Fruit fly (Drosophila melanogaster) whole organism, embryonic: ENCODE results near the gene mRpL10.

Source experiments
- ATbp ChIP-seq: fragments of 200-800 bp; sonication (Bioruptor generic); optimal IDR thresholded peaks from 2 replicates; lab custom pipeline; 2017; ENCODE audit warnings: missing biosample characterization, mild to moderate bottlenecking, missing genetic modification characterization, missing genetic modification reagents
- Bteb2 ChIP-seq: fragments of 200-800 bp; sonication (Bioruptor generic); optimal IDR thresholded peaks from 2 replicates; lab custom pipeline; 2016; ENCODE audit warnings: missing biosample characterization, missing genetic modification characterization
- C15 ChIP-seq: fragments of 200-800 bp; sonication (Bioruptor generic); IDR thresholded peaks from 3 replicates; pipeline ENCODE4 v1.3.6; 2022; ENCODE audit warnings: missing biosample characterization, missing genetic modification characterization
- CG11247 ChIP-seq: fragments of 200-800 bp; sonication (Bioruptor generic); IDR thresholded peaks from 2 replicates; pipeline ENCODE4 v1.3.6; 2022; ENCODE audit warnings: missing biosample characterization, missing genetic modification characterization
- CG11560 ChIP-seq: fragments of 200-800 bp; sonication (Bioruptor generic); IDR thresholded peaks from 3 replicates; pipeline ENCODE4 v1.3.6; 2022; ENCODE audit warnings: missing biosample characterization, missing genetic modification characterization
- CG11695 ChIP-seq: fragments of 200-800 bp; sonication (Bioruptor generic); IDR thresholded peaks from 3 replicates; pipeline ENCODE4 v1.3.6; 2022; ENCODE audit warnings: missing biosample characterization, missing genetic modification characterization
- CG12942 ChIP-seq: fragments of 200-800 bp; sonication (Bioruptor generic); optimal IDR thresholded peaks from 3 replicates; lab custom pipeline; 2016; ENCODE audit warnings: missing biosample characterization, missing genetic modification characterization
- CG14050 ChIP-seq: fragments of 200-800 bp; sonication (Bioruptor generic); IDR thresholded peaks from 3 replicates; pipeline ENCODE4 v1.3.6; 2022; ENCODE audit warnings: missing biosample characterization, missing genetic modification characterization
- CG1529 ChIP-seq: fragments of 200-800 bp; sonication (Bioruptor generic); optimal IDR thresholded peaks from 3 replicates; lab custom pipeline; 2018; ENCODE audit warnings: missing biosample characterization, missing genetic modification characterization
- CG15601 ChIP-seq: fragments of 200-800 bp; sonication (Bioruptor generic); optimal IDR thresholded peaks from 3 replicates; lab custom pipeline; 2019; ENCODE audit warnings: missing biosample characterization, mild to moderate bottlenecking, missing genetic modification characterization, moderate library complexity
- CG16779 ChIP-seq: fragments of 200-800 bp; sonication (Bioruptor generic); IDR thresholded peaks from 2 replicates; pipeline ENCODE4 v1.3.6; 2022; ENCODE audit warnings: missing biosample characterization, missing genetic modification characterization
- CG17912 ChIP-seq: fragments of 200-800 bp; sonication (Bioruptor generic); optimal IDR thresholded peaks from 2 replicates; lab custom pipeline; 2018; ENCODE audit warnings: missing biosample characterization, mild to moderate bottlenecking, missing genetic modification characterization
- CG18599 ChIP-seq: fragments of 200-800 bp; sonication (Bioruptor generic); optimal IDR thresholded peaks from 3 replicates; lab custom pipeline; 2017; ENCODE audit warnings: missing biosample characterization, missing genetic modification characterization, mild to moderate bottlenecking, moderate library complexity, missing genetic modification reagents
- CG34422 ChIP-seq: fragments of 200-800 bp; sonication (Bioruptor generic); IDR thresholded peaks from 3 replicates; pipeline ENCODE4 v1.3.6; 2022; ENCODE audit warnings: missing biosample characterization, missing genetic modification characterization
- CG4328 ChIP-seq: fragments of 200-800 bp; sonication (Bioruptor generic); optimal IDR thresholded peaks from 3 replicates; lab custom pipeline; 2017; ENCODE audit warnings: missing biosample characterization, missing genetic modification reagents, missing genetic modification characterization
- CG4360 ChIP-seq: fragments of 200-800 bp; sonication (Bioruptor generic); IDR thresholded peaks from 2 replicates; pipeline ENCODE4 v1.3.6; 2022; ENCODE audit warnings: missing biosample characterization, missing genetic modification characterization
- CG4707 ChIP-seq: fragments of 200-800 bp; sonication (Bioruptor generic); optimal IDR thresholded peaks from 2 replicates; lab custom pipeline; 2018; ENCODE audit warnings: missing biosample characterization, mild to moderate bottlenecking, missing genetic modification characterization, moderate library complexity
- CG7928 ChIP-seq: fragments of 200-800 bp; sonication (Bioruptor generic); optimal IDR thresholded peaks from 2 replicates; lab custom pipeline; 2017; ENCODE audit warnings: missing biosample characterization, mild to moderate bottlenecking, missing genetic modification characterization
- CG8089 ChIP-seq: fragments of 200-800 bp; sonication (Bioruptor generic); optimal IDR thresholded peaks from 3 replicates; lab custom pipeline; 2016; ENCODE audit warnings: missing biosample characterization, missing genetic modification characterization
- CTCF ChIP-seq: fragments of 200-800 bp; sonication (Bioruptor generic); optimal IDR thresholded peaks from 2 replicates; lab custom pipeline; 2017; ENCODE audit warnings: missing biosample characterization, mild to moderate bottlenecking, missing genetic modification characterization, moderate library complexity
- Dad ChIP-seq: fragments of 200-800 bp; sonication (Bioruptor generic); optimal IDR thresholded peaks from 3 replicates; lab custom pipeline; 2016; ENCODE audit warnings: missing biosample characterization, missing genetic modification characterization
- Dip2 ChIP-seq: fragments of 200-800 bp; sonication (Bioruptor generic); IDR thresholded peaks from 2 replicates; pipeline ENCODE4 v1.3.6; 2022; ENCODE audit warnings: missing biosample characterization, missing genetic modification characterization
- Dp ChIP-seq: fragments of 200-800 bp; sonication (Bioruptor generic); optimal IDR thresholded peaks from 2 replicates; lab custom pipeline; 2018; ENCODE audit warnings: missing biosample characterization, mild to moderate bottlenecking, missing genetic modification characterization, moderate library complexity
- Eip74EF ChIP-seq, 2 experiments: fragments of 200-800 bp in 1 of 2; fragments of >200 bp in 1 of 2; sonication (Bioruptor generic) in 1 of 2; optimal IDR thresholded peaks; 2 replicates each; lab custom pipeline; 2017 to 2019; ENCODE audit warnings: missing biosample characterization in 2 of 2, missing genetic modification characterization in 2 of 2, mild to moderate bottlenecking in 1 of 2, moderate library complexity in 1 of 2
- HmgD ChIP-seq: fragments of 200-800 bp; sonication (Bioruptor generic); optimal IDR thresholded peaks from 3 replicates; lab custom pipeline; 2016; ENCODE audit warnings: missing biosample characterization, missing genetic modification characterization
- Mes4 ChIP-seq: fragments of 200-800 bp; sonication (Bioruptor generic); optimal IDR thresholded peaks from 2 replicates; lab custom pipeline; 2016; ENCODE audit warnings: missing biosample characterization, missing genetic modification characterization
- Mrtf ChIP-seq: fragments of 200-800 bp; sonication (Bioruptor generic); IDR thresholded peaks from 3 replicates; pipeline ENCODE4 v1.3.6; 2022; ENCODE audit warnings: missing biosample characterization, missing genetic modification characterization
- NfI ChIP-seq: fragments of 200-800 bp; sonication (Bioruptor generic); optimal IDR thresholded peaks from 3 replicates; lab custom pipeline; 2018; ENCODE audit warnings: missing biosample characterization, mild to moderate bottlenecking, missing genetic modification characterization, moderate library complexity
- Pdp1 ChIP-seq, 2 experiments: fragments of 200-800 bp; sonication (Bioruptor generic); optimal IDR thresholded peaks; 3 replicates each; lab custom pipeline; 2016; ENCODE audit warnings: missing biosample characterization in 2 of 2, missing genetic modification characterization in 2 of 2, mild to moderate bottlenecking in 1 of 2, moderate library complexity in 1 of 2
- Sox100B ChIP-seq: fragments of 200-800 bp; sonication (Bioruptor generic); optimal IDR thresholded peaks from 3 replicates; lab custom pipeline; 2018; ENCODE audit warnings: missing biosample characterization, mild to moderate bottlenecking, missing genetic modification characterization
- Sry-β ChIP-seq: fragments of 200-800 bp; sonication (Bioruptor generic); optimal IDR thresholded peaks from 2 replicates; lab custom pipeline; 2018; ENCODE audit warnings: missing biosample characterization, mild to moderate bottlenecking, missing genetic modification characterization, moderate library complexity
- Ssrp ChIP-seq: fragments of 200-800 bp; sonication (Bioruptor generic); optimal IDR thresholded peaks from 2 replicates; lab custom pipeline; 2018; ENCODE audit warnings: missing biosample characterization, mild to moderate bottlenecking, missing genetic modification characterization, moderate library complexity
- Taf1 ChIP-seq: fragments of 200-800 bp; sonication (Bioruptor generic); IDR thresholded peaks from 2 replicates; pipeline ENCODE4 v1.3.6; 2022; ENCODE audit warnings: missing biosample characterization, missing genetic modification characterization
- aop ChIP-seq: fragments of 200-800 bp; sonication (Bioruptor generic); IDR thresholded peaks from 2 replicates; pipeline ENCODE4 v1.3.6; 2022; ENCODE audit warnings: missing biosample characterization, missing genetic modification characterization
- ase ChIP-seq: fragments of 200-800 bp; sonication (Bioruptor generic); IDR thresholded peaks from 3 replicates; pipeline ENCODE4 v1.3.6; 2022; ENCODE audit warnings: missing biosample characterization, missing genetic modification characterization
- cad ChIP-seq: fragments of >200 bp; optimal IDR thresholded peaks from 2 replicates; lab custom pipeline; 2017; ENCODE audit warnings: missing biosample characterization, missing genetic modification characterization
- ewg ChIP-seq: fragments of 200-800 bp; sonication (Bioruptor generic); optimal IDR thresholded peaks from 3 replicates; lab custom pipeline; 2017; ENCODE audit warnings: mild to moderate bottlenecking, missing biosample characterization, missing genetic modification reagents, missing genetic modification characterization
- gce ChIP-seq: fragments of 200-800 bp; sonication (Bioruptor generic); IDR thresholded peaks from 3 replicates; pipeline ENCODE4 v1.3.6; 2022; ENCODE audit warnings: missing biosample characterization, missing genetic modification characterization
- gsb ChIP-seq: fragments of 200-800 bp; sonication (Bioruptor generic); IDR thresholded peaks from 2 replicates; pipeline ENCODE4 v1.3.6; 2022; ENCODE audit warnings: missing biosample characterization, missing genetic modification characterization
- gsb-n ChIP-seq: fragments of 200-800 bp; sonication (Bioruptor generic); optimal IDR thresholded peaks from 3 replicates; lab custom pipeline; 2018; ENCODE audit warnings: missing biosample characterization, mild to moderate bottlenecking, missing genetic modification characterization
- hth ChIP-seq: fragments of >200 bp; optimal IDR thresholded peaks from 2 replicates; lab custom pipeline; 2017; ENCODE audit warnings: inconsistent platforms
- jigr1 ChIP-seq: fragments of 200-800 bp; sonication (Bioruptor generic); IDR thresholded peaks from 3 replicates; pipeline ENCODE4 v1.3.6; 2022; ENCODE audit warnings: missing biosample characterization, missing genetic modification characterization
- lbe ChIP-seq: fragments of 200-800 bp; sonication (Bioruptor generic); optimal IDR thresholded peaks from 2 replicates; lab custom pipeline; 2016; ENCODE audit warnings: missing biosample characterization, mild to moderate bottlenecking, missing genetic modification characterization
- lov ChIP-seq, 2 experiments: fragments of 200-800 bp in 1 of 2; fragments of >200 bp in 1 of 2; sonication (Bioruptor generic) in 1 of 2; IDR thresholded peaks in 1 of 2; optimal IDR thresholded peaks in 1 of 2; 2 replicates in 1 of 2; 3 replicates in 1 of 2; pipeline versions ENCODE4 v1.3.6 to Lab custom; 2017 to 2022; ENCODE audit warnings: missing biosample characterization in 1 of 2, missing genetic modification characterization in 1 of 2
- mirr ChIP-seq: fragments of 200-800 bp; sonication (Bioruptor generic); optimal IDR thresholded peaks from 3 replicates; lab custom pipeline; 2018; ENCODE audit warnings: missing biosample characterization, mild to moderate bottlenecking, missing genetic modification characterization
- salm ChIP-seq: fragments of 200-800 bp; sonication (Bioruptor generic); optimal IDR thresholded peaks from 2 replicates; lab custom pipeline; 2018; ENCODE audit warnings: missing biosample characterization, mild to moderate bottlenecking, missing genetic modification characterization
- scrt ChIP-seq: fragments of 200-800 bp; sonication (Bioruptor generic); optimal IDR thresholded peaks from 2 replicates; lab custom pipeline; 2018; ENCODE audit warnings: missing biosample characterization, mild to moderate bottlenecking, missing genetic modification characterization, moderate library complexity
- sisA ChIP-seq: fragments of 200-800 bp; sonication (Bioruptor generic); IDR thresholded peaks from 2 replicates; pipeline ENCODE4 v1.3.6; 2022; ENCODE audit warnings: missing biosample characterization, missing genetic modification characterization
- tgo ChIP-seq: fragments of 200-800 bp; sonication (Bioruptor generic); IDR thresholded peaks from 3 replicates; pipeline ENCODE4 v1.3.6; 2022; ENCODE audit warnings: missing biosample characterization, missing genetic modification characterization
- trh ChIP-seq: fragments of 200-800 bp; sonication (Bioruptor generic); optimal IDR thresholded peaks from 2 replicates; lab custom pipeline; 2016; ENCODE audit warnings: missing biosample characterization, missing genetic modification characterization
- twi ChIP-seq: fragments of 200-800 bp; optimal IDR thresholded peaks from 2 replicates; lab custom pipeline; 2019; ENCODE audit warnings: missing biosample characterization, mild to moderate bottlenecking, missing genetic modification characterization, moderate library complexity

Gene mRpL10

DNA sequence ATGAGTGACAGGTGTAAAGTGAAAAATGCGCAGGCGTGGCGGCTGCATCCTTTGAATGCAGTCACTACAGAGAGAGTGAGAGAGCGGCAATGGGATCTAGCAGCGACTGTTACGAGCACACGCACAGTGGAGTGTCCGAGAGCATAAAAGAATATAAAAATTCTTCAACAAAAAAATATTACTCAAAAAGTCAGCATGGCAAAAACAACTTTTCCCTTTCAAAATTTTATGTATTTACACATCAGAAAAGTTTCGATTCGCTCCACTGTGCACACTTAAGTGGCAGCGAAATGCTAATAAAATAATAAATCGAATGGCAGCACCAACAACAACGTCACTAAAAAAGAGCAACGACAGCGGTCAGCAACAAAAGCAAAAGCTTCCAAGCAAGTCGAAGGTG is 19.8 kb downstream of the mRpL10 start (continued):
- TF ChIP-seq Sox100B (GFP tag; lab: Kevin White, UChicago) (peak; percentile 85), NfI (peak; percentile 76), CG7928 (no peak), sisA (GFP tag; lab: Robert Waterston, UW) (peak; percentile 93), CG11247 (peak; percentile 77), mirr (GFP tag; lab: Kevin White, UChicago) (no peak), jigr1 (GFP tag; lab: Robert Waterston, UW) (0 out of 3 replicates have a peak, but pooled peaks have one; percentile 20), Bteb2 (GFP tag; lab: Kevin White, UChicago) (peak; percentile 76), CG18599 (GFP tag; lab: Kevin White, UChicago) (peak; percentile 79), CG15601 (tag; lab: Kevin White, UChicago) (peak; percentile 81), CG34422 (peak; percentile 90), trh (GFP tag; lab: Kevin White, UChicago) (peak; percentile 68), C15 (GFP tag; lab: Robert Waterston, UW) (peak; percentile 21; the same call in 1 of the 3 replicates), CG17912 (GFP tag; lab: Kevin White, UChicago) (no peak), CG4360 (peak; percentile 81), cad (GFP tag; lab: Kevin White, UChicago) (peak; percentile 46), Pdp1 (GFP tag; optimal IDR thresholded peaks at IDR 0.05; lab: Kevin White, UChicago) (peak; percentile 84 to 89), CG12942 (GFP tag; lab: Kevin White, UChicago) (peak; percentile 69), ase (peak; percentile 92), Dp (GFP tag; lab: Kevin White, UChicago) (no peak), CG8089 (GFP tag; lab: Kevin White, UChicago) (peak; percentile 82), gsb-n (peak; percentile 89), Eip74EF (GFP tag; optimal IDR thresholded peaks at IDR 0.05; lab: Kevin White, UChicago) (peak in 1 of 2 experiments; percentile 81), hth (no peak), ewg (GFP tag; lab: Kevin White, UChicago) (peak; percentile 84), gsb (GFP tag; lab: Robert Waterston, UW) (no peak), scrt (GFP tag; lab: Kevin White, UChicago) (peak; percentile 34), CG1529 (GFP tag; lab: Kevin White, UChicago) (peak; percentile 87), gce (GFP tag; lab: Robert Waterston, UW) (peak; percentile 88), CTCF (GFP tag; lab: Kevin White, UChicago) (peak; percentile 3), HmgD (GFP tag; lab: Kevin White, UChicago) (no peak), Taf1 (GFP tag; lab: Robert Waterston, UW) (0 out of 2 replicates have a peak, but pooled peaks have one; percentile 16), ATbp (GFP tag; lab: Kevin White, UChicago) (peak; percentile 91), Ssrp (peak; percentile 87), lov (optimal IDR thresholded peaks at IDR 0.05; lab: Kevin White, UChicago) (no peak), lov (GFP tag; IDR thresholded peaks at IDR 0.05; lab: Robert Waterston, UW) (peak; percentile 96), Mrtf (GFP tag; lab: Robert Waterston, UW) (peak; percentile 82), lbe (peak; percentile 76), CG16779 (GFP tag; lab: Robert Waterston, UW) (no peak), tgo (GFP tag; lab: Robert Waterston, UW) (peak; percentile 85), Dad (GFP tag; lab: Kevin White, UChicago) (peak; percentile 91), salm (tag; lab: Kevin White, UChicago) (peak; percentile 81), CG4707 (GFP tag; lab: Kevin White, UChicago) (peak; percentile 98), twi (tag; lab: Kevin White, UChicago) (peak; percentile 11), CG4328 (GFP tag; lab: Kevin White, UChicago) (no peak), CG11695 (GFP tag; lab: Robert Waterston, UW) (peak; percentile 89), Sry-β (no peak), CG14050 (GFP tag; lab: Robert Waterston, UW) (peak; percentile 87), CG11560 (tag; lab: Robert Waterston, UW) (peak; percentile 41; the same call in 1 of the 3 replicates), Mes4 (GFP tag; lab: Kevin White, UChicago) (peak; percentile 79), aop (GFP tag; lab: Robert Waterston, UW) (peak; percentile 73; the same call in 1 of the 2 replicates), Dip2 (GFP tag; lab: Robert Waterston, UW) (peak; percentile 39; the same call in 1 of the 2 replicates)
